Fruit fly (Drosophila melanogaster) Kc167 (cell line): ENCODE measurements around the gene Adk1.

Source experiments
- Myc ChIP-seq: fragments of >200 bp; optimal IDR thresholded peaks from 2 replicates; lab custom pipeline; 2017; ENCODE audit warnings: missing external identifiers
- psq ChIP-seq: fragments of >200 bp; optimal IDR thresholded peaks from 2 replicates; lab custom pipeline; 2017; ENCODE audit warnings: missing external identifiers

DNA sequence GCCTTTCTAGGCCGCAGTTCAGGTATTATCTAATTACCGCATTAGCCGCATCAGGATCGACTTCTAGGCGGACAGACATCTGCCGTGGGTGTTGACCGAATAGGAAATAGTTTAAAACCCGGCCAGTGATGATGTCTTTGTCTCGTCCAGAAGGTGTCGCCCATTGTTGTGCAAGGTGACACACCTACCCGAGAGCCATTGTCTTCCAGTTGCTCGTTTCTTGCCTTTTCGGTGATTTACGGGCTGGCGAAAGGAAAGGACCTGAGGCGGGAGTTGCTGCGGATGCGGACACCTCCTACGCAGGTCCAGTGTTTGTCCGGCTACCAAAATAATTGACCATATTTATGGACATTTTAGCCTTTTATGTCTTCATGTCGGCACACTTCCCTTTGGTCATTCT is 50.5 kb downstream of the Adk1 start:
- TF ChIP-seq psq (lab: Kevin White, UChicago) (no peak), Myc (lab: Kevin White, UChicago) (no peak)
